Fruit fly (Drosophila melanogaster) whole organism, embryonic: ENCODE results near the gene CG15528.

Experiments
- Ada2b ChIP-seq: fragments of 200-800 bp; sonication (Bioruptor generic); IDR thresholded peaks from 2 replicates; pipeline ENCODE4 v1.3.6; 2022; ENCODE audit warnings: missing biosample characterization, missing genetic modification characterization
- CG10274 ChIP-seq: fragments of 200-800 bp; sonication (Bioruptor generic); optimal IDR thresholded peaks from 3 replicates; lab custom pipeline; 2017; ENCODE audit warnings: missing biosample characterization, mild to moderate bottlenecking, missing genetic modification characterization
- CG11504 ChIP-seq: fragments of 200-800 bp; sonication (Bioruptor generic); optimal IDR thresholded peaks from 3 replicates; lab custom pipeline; 2019; ENCODE audit warnings: missing biosample characterization, mild to moderate bottlenecking, missing genetic modification characterization, moderate library complexity
- CG12391 ChIP-seq: fragments of 200-800 bp; sonication (Bioruptor generic); optimal IDR thresholded peaks from 3 replicates; lab custom pipeline; 2018; ENCODE audit warnings: missing biosample characterization, mild to moderate bottlenecking, missing genetic modification characterization, moderate library complexity
- CG13123 ChIP-seq: fragments of 200-800 bp; sonication (Bioruptor generic); optimal IDR thresholded peaks from 2 replicates; lab custom pipeline; 2016; ENCODE audit warnings: missing biosample characterization, missing genetic modification characterization
- CG14710 ChIP-seq: fragments of 200-800 bp; sonication (Bioruptor generic); optimal IDR thresholded peaks from 3 replicates; lab custom pipeline; 2019; ENCODE audit warnings: missing biosample characterization, mild to moderate bottlenecking, missing genetic modification characterization, moderate library complexity
- CG15696 ChIP-seq: fragments of 200-800 bp; sonication (Bioruptor generic); optimal IDR thresholded peaks from 2 replicates; lab custom pipeline; 2019; ENCODE audit warnings: missing biosample characterization, mild to moderate bottlenecking, missing genetic modification characterization, moderate library complexity
- CG17186 ChIP-seq: fragments of 200-800 bp; sonication (Bioruptor generic); optimal IDR thresholded peaks from 3 replicates; lab custom pipeline; 2017; ENCODE audit warnings: missing biosample characterization, missing genetic modification reagents, missing genetic modification characterization
- CG17829 ChIP-seq: fragments of 200-800 bp; optimal IDR thresholded peaks from 2 replicates; lab custom pipeline; 2019; ENCODE audit warnings: missing biosample characterization, mild to moderate bottlenecking, missing genetic modification characterization, moderate library complexity
- CG18262 ChIP-seq: fragments of 200-800 bp; optimal IDR thresholded peaks from 3 replicates; lab custom pipeline; 2019; ENCODE audit warnings: missing biosample characterization, mild to moderate bottlenecking, missing genetic modification characterization, moderate library complexity
- CG18599 ChIP-seq: fragments of 200-800 bp; sonication (Bioruptor generic); optimal IDR thresholded peaks from 3 replicates; lab custom pipeline; 2017; ENCODE audit warnings: missing biosample characterization, missing genetic modification characterization, mild to moderate bottlenecking, moderate library complexity, missing genetic modification reagents
- CG2199 ChIP-seq: fragments of 200-800 bp; sonication (Bioruptor generic); IDR thresholded peaks from 3 replicates; pipeline ENCODE4 v1.3.6; 2022; ENCODE audit warnings: missing biosample characterization, missing genetic modification characterization
- CG31365 ChIP-seq: fragments of 200-800 bp; sonication (Bioruptor generic); optimal IDR thresholded peaks from 2 replicates; lab custom pipeline; 2018; ENCODE audit warnings: missing biosample characterization, mild to moderate bottlenecking, missing genetic modification characterization
- CG34224 ChIP-seq: fragments of 200-800 bp; sonication (Bioruptor generic); IDR thresholded peaks from 3 replicates; pipeline ENCODE4 v1.3.6; 2022; ENCODE audit warnings: missing biosample characterization, missing genetic modification characterization; ENCODE audit not compliant: partially characterized antibody
- CG3847 ChIP-seq: fragments of 200-800 bp; sonication (Bioruptor generic); IDR thresholded peaks from 2 replicates; pipeline ENCODE4 v1.3.6; 2022; ENCODE audit warnings: missing biosample characterization, missing genetic modification characterization
- CG3995 ChIP-seq: fragments of 200-800 bp; sonication (Bioruptor generic); optimal IDR thresholded peaks from 3 replicates; lab custom pipeline; 2016; ENCODE audit warnings: missing biosample characterization, missing genetic modification characterization
- CG4282 ChIP-seq: fragments of 200-800 bp; sonication (Bioruptor generic); optimal IDR thresholded peaks from 2 replicates; lab custom pipeline; 2016; ENCODE audit warnings: missing biosample characterization, missing genetic modification characterization
- CG4328 ChIP-seq: fragments of 200-800 bp; sonication (Bioruptor generic); optimal IDR thresholded peaks from 3 replicates; lab custom pipeline; 2017; ENCODE audit warnings: missing biosample characterization, missing genetic modification reagents, missing genetic modification characterization
- CG4617 ChIP-seq: fragments of 200-800 bp; sonication (Bioruptor generic); optimal IDR thresholded peaks from 3 replicates; lab custom pipeline; 2016; ENCODE audit warnings: missing biosample characterization, missing genetic modification characterization, borderline replicate concordance
- CG5245 ChIP-seq: fragments of 200-800 bp; sonication (Bioruptor generic); optimal IDR thresholded peaks from 3 replicates; lab custom pipeline; 2016; ENCODE audit warnings: missing biosample characterization, missing genetic modification characterization
- CG7372 ChIP-seq: fragments of 200-800 bp; sonication (Bioruptor generic); IDR thresholded peaks from 2 replicates; pipeline ENCODE4 v1.3.6; 2022; ENCODE audit warnings: missing biosample characterization, missing genetic modification characterization
- CG8944 ChIP-seq: fragments of 200-800 bp; sonication (Bioruptor generic); optimal IDR thresholded peaks from 3 replicates; lab custom pipeline; 2016; ENCODE audit warnings: missing biosample characterization, missing genetic modification characterization
- CHES-1-like ChIP-seq: fragments of 200-800 bp; sonication (Bioruptor generic); optimal IDR thresholded peaks from 2 replicates; lab custom pipeline; 2016; ENCODE audit warnings: missing biosample characterization, missing genetic modification characterization
- Camta ChIP-seq: fragments of 200-800 bp; sonication (Bioruptor generic); optimal IDR thresholded peaks from 2 replicates; lab custom pipeline; 2016; ENCODE audit warnings: missing biosample characterization, missing genetic modification characterization
- Dll ChIP-seq: fragments of 200-800 bp; sonication (Bioruptor generic); IDR thresholded peaks from 4 replicates; pipeline ENCODE4 v1.3.6; 2022; ENCODE audit warnings: missing biosample characterization, missing genetic modification characterization; ENCODE audit not compliant: partially characterized antibody
- E2f1 ChIP-seq: fragments of 200-800 bp; sonication (Bioruptor generic); IDR thresholded peaks from 2 replicates; pipeline ENCODE4 v1.3.6; 2022; ENCODE audit warnings: missing biosample characterization, missing genetic modification characterization
- HLH3B ChIP-seq: fragments of 200-800 bp; sonication (Bioruptor generic); IDR thresholded peaks from 2 replicates; pipeline ENCODE4 v1.3.6; 2022; ENCODE audit warnings: missing biosample characterization, missing genetic modification characterization
- Oaz ChIP-seq: fragments of 200-800 bp; sonication (Bioruptor generic); IDR thresholded peaks from 2 replicates; pipeline ENCODE4 v1.3.6; 2022; ENCODE audit warnings: missing biosample characterization, missing genetic modification characterization
- Oli ChIP-seq: fragments of 200-800 bp; sonication (Bioruptor generic); optimal IDR thresholded peaks from 2 replicates; lab custom pipeline; 2018; ENCODE audit warnings: missing biosample characterization, mild to moderate bottlenecking, missing genetic modification characterization, moderate library complexity
- Sox102F ChIP-seq: fragments of 200-800 bp; sonication (Bioruptor generic); optimal IDR thresholded peaks from 2 replicates; lab custom pipeline; 2018; ENCODE audit warnings: missing biosample characterization, mild to moderate bottlenecking, missing genetic modification characterization, moderate library complexity
- Xrp1 ChIP-seq: fragments of 200-800 bp; sonication (Bioruptor generic); IDR thresholded peaks from 2 replicates; pipeline ENCODE4 v1.3.6; 2022; ENCODE audit warnings: missing biosample characterization, missing genetic modification characterization
- ash1 ChIP-seq: fragments of 200-800 bp; sonication (Bioruptor generic); optimal IDR thresholded peaks from 2 replicates; lab custom pipeline; 2018; ENCODE audit warnings: missing biosample characterization, mild to moderate bottlenecking, missing genetic modification characterization
- ato ChIP-seq: fragments of 200-800 bp; sonication (Bioruptor generic); IDR thresholded peaks from 2 replicates; pipeline ENCODE4 v1.3.6; 2022; ENCODE audit warnings: missing biosample characterization, missing genetic modification characterization; ENCODE audit not compliant: partially characterized antibody
- bcd ChIP-seq: fragments of 200-800 bp; sonication (Bioruptor generic); optimal IDR thresholded peaks from 2 replicates; lab custom pipeline; 2017; ENCODE audit warnings: missing biosample characterization, mild to moderate bottlenecking, missing genetic modification characterization
- bigmax ChIP-seq: fragments of 200-800 bp; sonication (Bioruptor generic); optimal IDR thresholded peaks from 2 replicates; lab custom pipeline; 2018; ENCODE audit warnings: missing biosample characterization, mild to moderate bottlenecking, missing genetic modification characterization
- br ChIP-seq: fragments of >200 bp; optimal IDR thresholded peaks from 2 replicates; lab custom pipeline; 2017
- chinmo ChIP-seq: fragments of 200-800 bp; sonication (Bioruptor generic); IDR thresholded peaks from 4 replicates; pipeline ENCODE4 v1.3.6; 2022; ENCODE audit warnings: missing biosample characterization, missing genetic modification characterization; ENCODE audit not compliant: partially characterized antibody
- chm ChIP-seq: fragments of 200-800 bp; sonication (Bioruptor generic); IDR thresholded peaks from 2 replicates; pipeline ENCODE4 v1.3.6; 2022; ENCODE audit warnings: missing biosample characterization, missing genetic modification characterization
- chn ChIP-seq: fragments of 200-800 bp; sonication (Bioruptor generic); optimal IDR thresholded peaks from 2 replicates; lab custom pipeline; 2016; ENCODE audit warnings: missing biosample characterization, missing genetic modification characterization
- her ChIP-seq: fragments of 200-800 bp; sonication (Bioruptor generic); optimal IDR thresholded peaks from 2 replicates; lab custom pipeline; 2016; ENCODE audit warnings: missing biosample characterization, missing genetic modification characterization
- jumu ChIP-seq: fragments of 200-800 bp; sonication (Bioruptor generic); optimal IDR thresholded peaks from 3 replicates; lab custom pipeline; 2016; ENCODE audit warnings: missing biosample characterization, missing genetic modification characterization
- klu ChIP-seq: fragments of 200-800 bp; sonication (Bioruptor generic); IDR thresholded peaks from 2 replicates; pipeline ENCODE4 v1.3.6; 2022; ENCODE audit warnings: missing biosample characterization, missing genetic modification characterization
- lmd ChIP-seq: fragments of 200-800 bp; sonication (Bioruptor generic); IDR thresholded peaks from 2 replicates; pipeline ENCODE4 v1.3.6; 2022; ENCODE audit warnings: missing biosample characterization, missing genetic modification characterization
- nau ChIP-seq: fragments of 200-800 bp; sonication (Bioruptor generic); optimal IDR thresholded peaks from 3 replicates; lab custom pipeline; 2017; ENCODE audit warnings: missing biosample characterization, mild to moderate bottlenecking, missing genetic modification characterization, missing genetic modification reagents
- otp ChIP-seq: fragments of 200-800 bp; sonication (Bioruptor generic); IDR thresholded peaks from 3 replicates; pipeline ENCODE4, ENCODE4 v1.3.6; 2022; ENCODE audit warnings: missing biosample characterization, missing genetic modification characterization
- p53 ChIP-seq: fragments of 200-800 bp; sonication (Bioruptor generic); optimal IDR thresholded peaks from 2 replicates; lab custom pipeline; 2016; ENCODE audit warnings: missing biosample characterization, missing genetic modification characterization
- pros ChIP-seq: fragments of 200-800 bp; sonication (Bioruptor generic); optimal IDR thresholded peaks from 3 replicates; lab custom pipeline; 2019; ENCODE audit warnings: missing biosample characterization, mild to moderate bottlenecking, missing genetic modification characterization, moderate library complexity
- psq ChIP-seq: fragments of 200-800 bp; sonication (Bioruptor generic); optimal IDR thresholded peaks from 2 replicates; lab custom pipeline; 2017; ENCODE audit warnings: missing biosample characterization, missing genetic modification characterization
- pum ChIP-seq: fragments of 200-800 bp; sonication (Bioruptor generic); optimal IDR thresholded peaks from 2 replicates; lab custom pipeline; 2016; ENCODE audit warnings: missing biosample characterization, missing genetic modification characterization
- ro ChIP-seq: fragments of 200-800 bp; sonication (Bioruptor generic); IDR thresholded peaks from 2 replicates; pipeline ENCODE4 v1.3.6; 2022; ENCODE audit warnings: missing biosample characterization, missing genetic modification characterization
- sr ChIP-seq: fragments of 200-800 bp; sonication (Bioruptor generic); IDR thresholded peaks from 3 replicates; pipeline ENCODE4 v1.3.6; 2022; ENCODE audit warnings: missing biosample characterization, missing genetic modification characterization
- tna ChIP-seq: fragments of 200-800 bp; sonication (Bioruptor generic); IDR thresholded peaks from 2 replicates; pipeline ENCODE4 v1.3.6; 2022; ENCODE audit warnings: missing biosample characterization, missing genetic modification characterization; ENCODE audit not compliant: partially characterized antibody

Gene CG15528

dm6 chr3R:30061154-30061482, 9.2 kb upstream of the CG15528 start (continued):
- TF ChIP-seq E2f1 (GFP tag; lab: Robert Waterston, UW) (peak; percentile 92), CG11504 (tag; lab: Kevin White, UChicago) (peak; percentile 94), HLH3B (GFP tag; lab: Robert Waterston, UW) (peak; percentile 96), nau (peak; percentile 91), CG4328 (GFP tag; lab: Kevin White, UChicago) (peak; percentile 62), lmd (GFP tag; lab: Robert Waterston, UW) (peak; percentile 85), br (no peak), CG2199 (peak; percentile 95), ro (peak; percentile 38; the same call in 1 of the 2 replicates), CG12391 (tag; lab: Kevin White, UChicago) (peak; percentile 80), CG15696 (tag; lab: Kevin White, UChicago) (peak; percentile 43), bcd (GFP tag; lab: Kevin White, UChicago) (peak; percentile 86), CG8944 (GFP tag; lab: Kevin White, UChicago) (peak; percentile 89), CG17829 (tag; lab: Kevin White, UChicago) (peak; percentile 89), CG7372 (GFP tag; lab: Robert Waterston, UW) (peak; percentile 76), otp (GFP tag; lab: Robert Waterston, UW) (peak; percentile 93), CG10274 (GFP tag; lab: Kevin White, UChicago) (peak; percentile 79), CG18599 (GFP tag; lab: Kevin White, UChicago) (peak; percentile 89), bigmax (peak; percentile 2), CG5245 (GFP tag; lab: Kevin White, UChicago) (peak; percentile 93), Camta (GFP tag; lab: Kevin White, UChicago) (peak; percentile 90), p53 (peak; percentile 62), CG34224 (no peak), Oaz (GFP tag; lab: Robert Waterston, UW) (peak; percentile 84), jumu (GFP tag; lab: Kevin White, UChicago) (peak; percentile 88), klu (GFP tag; lab: Robert Waterston, UW) (peak; percentile 75), Xrp1 (peak; percentile 94), sr (GFP tag; lab: Robert Waterston, UW) (peak; percentile 83; the same call in 2 of the 3 replicates), psq (GFP tag; lab: Kevin White, UChicago) (peak; percentile 5), tna (GFP tag; lab: Robert Waterston, UW) (no peak), pros (peak; percentile 63), CG17186 (GFP tag; lab: Kevin White, UChicago) (peak; percentile 48), CG3847 (peak; percentile 59), CG31365 (tag; lab: Kevin White, UChicago) (peak; percentile 63), CG14710 (peak; percentile 90), Oli (tag; lab: Kevin White, UChicago) (peak; percentile 73), ash1 (no peak), CG3995 (no peak), chm (GFP tag; lab: Robert Waterston, UW) (peak; percentile 94), her (GFP tag; lab: Kevin White, UChicago) (peak; percentile 78), ato (GFP tag; lab: Robert Waterston, UW) (no peak), pum (peak; percentile 89), Dll (GFP tag; lab: Robert Waterston, UW) (no peak), CG4617 (GFP tag; lab: Kevin White, UChicago) (peak; percentile 24), Sox102F (GFP tag; lab: Kevin White, UChicago) (peak; percentile 88), CG13123 (GFP tag; lab: Kevin White, UChicago) (peak; percentile 17), CHES-1-like (GFP tag; lab: Kevin White, UChicago) (peak; percentile 43), CG4282 (no peak), chinmo (GFP tag; lab: Robert Waterston, UW) (no peak), CG18262 (tag; lab: Kevin White, UChicago) (peak; percentile 85), chn (GFP tag; lab: Kevin White, UChicago) (peak; percentile 71), Ada2b (GFP tag; lab: Robert Waterston, UW) (peak; percentile 93)
